Fruit fly (Drosophila melanogaster) S2 (cell line): ENCODE data around the gene CG9040.

Experiments
- CG8478 ChIP-seq: fragments of >200 bp; optimal IDR thresholded peaks from 2 replicates; lab custom pipeline; 2018
- CTCF ChIP-seq, 2 experiments: fragments of >200 bp; optimal IDR thresholded peaks; 2 replicates each; lab custom pipeline; 2018

DNA sequence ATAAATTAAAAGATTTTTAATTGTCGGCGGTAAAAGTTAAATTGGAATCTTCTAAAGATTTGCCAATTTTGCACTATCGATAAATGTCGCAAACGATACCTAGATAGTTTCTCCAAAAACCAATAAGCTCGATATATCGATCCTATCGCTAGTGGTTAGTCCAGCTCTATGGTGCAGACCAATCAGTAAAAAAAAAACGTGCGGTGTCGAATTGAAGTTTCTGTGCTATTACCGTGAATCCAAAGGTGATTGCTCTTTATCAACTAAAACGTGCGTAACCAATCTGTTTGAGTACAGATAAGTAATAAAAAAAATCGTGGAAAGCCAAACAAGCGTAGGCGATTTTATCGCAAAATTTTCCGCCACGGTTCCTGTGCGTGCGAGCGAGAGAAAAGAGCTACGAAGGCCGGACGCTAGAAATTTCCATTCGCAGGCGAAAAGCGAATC lies 49.2 kb downstream of the CG9040 start, which contains the start of gene Hsp110:
- no peak for TF ChIP-seq CG8478
- TF ChIP-seq CTCF (optimal IDR thresholded peaks at IDR 0.05; lab: Kevin White, UChicago) = peak in 1 of 2 experiments; percentile 5
